Fruit fly (Drosophila melanogaster) Kc167 (cell line): ENCODE data around the gene Brf.

Experiments used
- Myc ChIP-seq: fragments of >200 bp; optimal IDR thresholded peaks from 2 replicates; lab custom pipeline; 2017; ENCODE audit warnings: missing external identifiers
- h ChIP-seq: fragments of >200 bp; optimal IDR thresholded peaks from 3 replicates; lab custom pipeline; 2018; ENCODE audit warnings: missing external identifiers
- insv ChIP-seq: fragments of >200 bp; optimal IDR thresholded peaks from 3 replicates; lab custom pipeline; 2018; ENCODE audit warnings: missing external identifiers

dm6 chr3R:17415439-17415838 is 24.3 kb upstream of the Brf start, which contains the start of gene CG5866:
- TF ChIP-seq insv (lab: Kevin White, UChicago): no peak
- TF ChIP-seq Myc: no peak
- no peak for TF ChIP-seq h (lab: Kevin White, UChicago)
